Fruit fly (Drosophila melanogaster): ENCODE data around the gene CG11710.
A peak's percentile ranks its signal among the peaks of the same experiment; 100 is the strongest.

- TF ChIP-seq psq (optimal IDR thresholded peaks at IDR 0.05) (no peak), CG8478 (optimal IDR thresholded peaks at IDR 0.05) (peak; percentile 42), pan (optimal IDR thresholded peaks at IDR 0.05) (no peak), Dll (optimal IDR thresholded peaks at IDR 0.05) (no peak)
Measured at dm6 chrX:20411635-20412034, 17.8 kb downstream of the CG11710 start.

All from whole organism.